Worm (Caenorhabditis elegans) whole organism, L1 larva: ENCODE measurements around the gene C17C3.6.

Experiments
- C04F5.9 ChIP-seq: sonication (generic microtip); optimal IDR thresholded peaks from 2 replicates; lab custom pipeline; 2016; ENCODE audit warnings: missing genetic modification characterization, missing compliant biosample characterization
- C16A3.4 ChIP-seq: fragments of 150-350 bp; optimal IDR thresholded peaks from 2 replicates; lab custom pipeline; 2014; ENCODE audit warnings: missing biosample characterization, missing genetic modification characterization
- Y116A8C.19 ChIP-seq: sonication (generic microtip); optimal IDR thresholded peaks from 2 replicates; lab custom pipeline; 2016; ENCODE audit warnings: missing compliant biosample characterization, missing genetic modification characterization, borderline replicate concordance
- aha-1 ChIP-seq: fragments of 150-350 bp; optimal IDR thresholded peaks from 2 replicates; lab custom pipeline; 2014; ENCODE audit warnings: missing biosample characterization, missing genetic modification characterization
- ama-1 ChIP-seq: fragments of 150-350 bp; optimal IDR thresholded peaks from 2 replicates; lab custom pipeline; 2014
- blmp-1 ChIP-seq: fragments of 150-350 bp; optimal IDR thresholded peaks from 2 replicates; lab custom pipeline; 2014; ENCODE audit warnings: missing biosample characterization, missing genetic modification characterization
- ceh-8 ChIP-seq: fragments of 200-800 bp; sonication (Bioruptor generic); optimal IDR thresholded peaks from 2 replicates; lab custom pipeline; 2018; ENCODE audit warnings: mild to moderate bottlenecking, missing genetic modification characterization, moderate library complexity, missing compliant biosample characterization
- ceh-82 ChIP-seq, 3 experiments: fragments of 150-350 bp in 1 of 3; sonication (generic microtip) in 2 of 3; optimal IDR thresholded peaks; 2 replicates each; lab custom pipeline; 2014 to 2017; ENCODE audit warnings: missing biosample characterization in 3 of 3, missing genetic modification characterization in 3 of 3
- ceh-90 ChIP-seq: sonication (generic microtip); optimal IDR thresholded peaks from 2 replicates; lab custom pipeline; 2016; ENCODE audit warnings: missing genetic modification characterization, missing compliant biosample characterization
- ces-1 ChIP-seq: fragments of 150-350 bp; optimal IDR thresholded peaks from 2 replicates; lab custom pipeline; 2014; ENCODE audit warnings: missing biosample characterization, missing genetic modification reagents, missing genetic modification characterization
- dsc-1 ChIP-seq: sonication (generic microtip); optimal IDR thresholded peaks from 2 replicates; lab custom pipeline; 2016; ENCODE audit warnings: mild to moderate bottlenecking, missing genetic modification characterization, missing compliant biosample characterization
- efl-1 ChIP-seq, 4 experiments: fragments of 150-350 bp; optimal IDR thresholded peaks in 3 of 4; peaks in 1 of 4; 1 replicate in 1 of 4; 2 replicates in 3 of 4; lab custom pipeline; 2014; ENCODE audit warnings: missing biosample characterization in 2 of 4, missing genetic modification characterization in 2 of 4, missing genetic modification reagents in 2 of 4
- efl-3 ChIP-seq: fragments of 200-800 bp; sonication (Bioruptor generic); optimal IDR thresholded peaks from 2 replicates; lab custom pipeline; 2018; ENCODE audit warnings: mild to moderate bottlenecking, missing genetic modification characterization, missing compliant biosample characterization
- elt-2 ChIP-seq: sonication (generic microtip); optimal IDR thresholded peaks from 2 replicates; lab custom pipeline; 2016; ENCODE audit warnings: missing genetic modification characterization, mild to moderate bottlenecking, inconsistent platforms, missing compliant biosample characterization, missing genetic modification reagents
- ets-5 ChIP-seq: fragments of 200-800 bp; sonication (Bioruptor generic); IDR thresholded peaks from 2 replicates; pipeline ENCODE4 v1.3.6; 2022; ENCODE audit warnings: missing genetic modification characterization, missing compliant biosample characterization
- fkh-8 ChIP-seq: sonication (generic microtip); optimal IDR thresholded peaks from 2 replicates; lab custom pipeline; 2016; ENCODE audit warnings: mild to moderate bottlenecking, missing genetic modification characterization, missing compliant biosample characterization
- hlh-4 ChIP-seq: sonication (generic microtip); optimal IDR thresholded peaks from 2 replicates; lab custom pipeline; 2016; ENCODE audit warnings: mild to moderate bottlenecking, missing genetic modification characterization, missing compliant biosample characterization
- hpl-2 ChIP-seq: fragments of 150-350 bp; optimal IDR thresholded peaks from 2 replicates; lab custom pipeline; 2014; ENCODE audit warnings: missing biosample characterization, missing genetic modification reagents, missing genetic modification characterization
- lin-14 ChIP-seq: fragments of 200-800 bp; sonication (Bioruptor generic); optimal IDR thresholded peaks from 2 replicates; lab custom pipeline; 2018; ENCODE audit warnings: mild to moderate bottlenecking, missing genetic modification characterization, moderate library complexity, missing compliant biosample characterization
- lin-35 ChIP-seq, 2 experiments: fragments of 150-350 bp; optimal IDR thresholded peaks; 2 replicates each; lab custom pipeline; 2014; ENCODE audit warnings: missing biosample characterization in 2 of 2, missing genetic modification characterization in 2 of 2, missing genetic modification reagents in 2 of 2
- lin-39 ChIP-seq: fragments of 150-350 bp; optimal IDR thresholded peaks from 2 replicates; lab custom pipeline; 2014; ENCODE audit warnings: missing biosample characterization, missing genetic modification reagents, missing genetic modification characterization
- nhr-20 ChIP-seq: sonication (generic microtip); optimal IDR thresholded peaks from 2 replicates; lab custom pipeline; 2016; ENCODE audit warnings: mild to moderate bottlenecking, missing genetic modification characterization, missing compliant biosample characterization
- nhr-237 ChIP-seq: fragments of 150-350 bp; optimal IDR thresholded peaks from 2 replicates; lab custom pipeline; 2014; ENCODE audit warnings: missing biosample characterization, missing genetic modification characterization
- nhr-71 ChIP-seq: sonication (generic microtip); optimal IDR thresholded peaks from 2 replicates; lab custom pipeline; 2016; ENCODE audit warnings: mild to moderate bottlenecking, missing genetic modification characterization, moderate library complexity, missing compliant biosample characterization
- nhr-76 ChIP-seq: sonication (generic microtip); optimal IDR thresholded peaks from 2 replicates; lab custom pipeline; 2017; ENCODE audit warnings: missing biosample characterization, missing genetic modification characterization
- nhr-77 ChIP-seq: fragments of 150-350 bp; optimal IDR thresholded peaks from 2 replicates; lab custom pipeline; 2014; ENCODE audit warnings: missing biosample characterization, missing genetic modification characterization
- nhr-84 ChIP-seq: sonication (generic microtip); optimal IDR thresholded peaks from 2 replicates; lab custom pipeline; 2017; ENCODE audit warnings: missing biosample characterization, missing genetic modification characterization
- nhr-90 ChIP-seq: sonication (generic microtip); optimal IDR thresholded peaks from 2 replicates; lab custom pipeline; 2016; ENCODE audit warnings: mild to moderate bottlenecking, missing genetic modification characterization, missing compliant biosample characterization; ENCODE audit not compliant: poor library complexity
- pag-3 ChIP-seq: sonication (generic microtip); optimal IDR thresholded peaks from 2 replicates; lab custom pipeline; 2017; ENCODE audit warnings: missing genetic modification characterization, mild to moderate bottlenecking, missing compliant biosample characterization, antibody characterized with exemption, borderline replicate concordance; ENCODE audit not compliant: insufficient read depth
- pqm-1 ChIP-seq: sonication (generic microtip); optimal IDR thresholded peaks from 3 replicates; lab custom pipeline; 2017; ENCODE audit warnings: missing biosample characterization, missing genetic modification characterization
- rnt-1 ChIP-seq: sonication (generic microtip); optimal IDR thresholded peaks from 2 replicates; lab custom pipeline; 2016; ENCODE audit warnings: mild to moderate bottlenecking, missing genetic modification characterization, moderate library complexity, missing compliant biosample characterization
- snpc-4 ChIP-seq: fragments of 150-350 bp; optimal IDR thresholded peaks from 2 replicates; lab custom pipeline; 2014; ENCODE audit warnings: missing biosample characterization, missing genetic modification characterization
- snu-23 ChIP-seq: sonication (generic microtip); optimal IDR thresholded peaks from 2 replicates; lab custom pipeline; 2016; ENCODE audit warnings: missing genetic modification characterization, missing compliant biosample characterization
- sptf-1 ChIP-seq: fragments of 150-350 bp; optimal IDR thresholded peaks from 2 replicates; lab custom pipeline; 2014; ENCODE audit warnings: missing biosample characterization, missing genetic modification characterization
- unc-98 ChIP-seq: fragments of 200-800 bp; sonication (Bioruptor generic); IDR thresholded peaks from 2 replicates; pipeline ENCODE4 v1.3.6; 2022; ENCODE audit warnings: missing genetic modification characterization, missing compliant biosample characterization
- vab-15 ChIP-seq: sonication (generic microtip); optimal IDR thresholded peaks from 2 replicates; lab custom pipeline; 2017; ENCODE audit warnings: missing genotype, mild to moderate bottlenecking, missing genetic modification characterization, missing compliant biosample characterization

C17C3.6 gene

ce11 chrII:5544764-5545163 lies 5.1 kb upstream of the C17C3.6 start, which contains the start of gene ins-13:
TSS of gene ins-13 (minus strand) at chrII:5544864.
- no peak for TF ChIP-seq ceh-8 (GFP tag; lab: Kevin White, UChicago)
- no peak for TF ChIP-seq ces-1 (GFP tag; lab: Kevin White, UChicago)
- TF ChIP-seq aha-1 (tag; lab: Kevin White, UChicago): no peak
- no peak for TF ChIP-seq C04F5.9
- TF ChIP-seq, all 84 proteins: peak for 0

ce11 chrII:5547442-5547894 lies 2.4 kb upstream of the C17C3.6 start, which contains the start of gene acdh-2:
TSS of gene acdh-2 (minus strand) at chrII:5547492.
- peak; percentile 22 for TF ChIP-seq snu-23 (GFP tag; lab: Kevin White, UChicago)
- TF ChIP-seq nhr-71 (tag; lab: Kevin White, UChicago): peak; percentile 51
- TF ChIP-seq ceh-90 (tag; lab: Kevin White, UChicago): no peak
- TF ChIP-seq elt-2 (tag; lab: Kevin White, UChicago): no peak

ce11 chrII:5551517-5551916 lies 1.7 kb downstream of the C17C3.6 start, which contains the start of gene C17C3.5:
TSS of gene C17C3.5 (plus strand) at chrII:5551817.
- TF ChIP-seq ceh-90 (tag; lab: Kevin White, UChicago) (no peak), ama-1 (no peak), snpc-4 (tag; lab: Kevin White, UChicago) (no peak), Y116A8C.19 (no peak), fkh-8 (tag; lab: Kevin White, UChicago) (no peak), nhr-76 (tag; lab: Kevin White, UChicago) (no peak), nhr-20 (no peak), lin-14 (GFP tag; lab: Kevin White, UChicago) (no peak), nhr-71 (tag; lab: Kevin White, UChicago) (no peak), hpl-2 (no peak), elt-2 (tag; lab: Kevin White, UChicago) (no peak), ces-1 (GFP tag; lab: Kevin White, UChicago) (no peak)

DNA sequence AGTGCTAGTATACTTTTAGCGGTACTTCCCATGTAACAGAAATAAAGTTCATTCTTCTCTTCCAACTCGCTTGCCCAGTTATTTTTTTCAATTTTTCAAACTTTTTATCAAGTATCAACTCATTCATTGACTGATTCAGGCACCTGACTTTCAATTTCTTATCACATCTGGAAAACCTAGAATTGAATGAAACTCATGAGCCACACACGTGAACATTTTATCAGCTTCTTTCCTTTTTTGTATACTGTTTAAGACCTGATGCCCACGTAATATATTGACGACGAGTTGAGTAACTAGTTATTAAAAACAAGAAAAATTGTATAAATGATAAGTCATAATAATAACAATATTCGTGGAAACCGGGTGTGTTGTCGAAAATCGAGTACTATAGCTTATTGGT lies 3.7 kb downstream of the C17C3.6 start:
- TF ChIP-seq nhr-20 (peak; percentile 4), sptf-1 (no peak), nhr-90 (peak; percentile 10), nhr-71 (tag; lab: Kevin White, UChicago) (peak; percentile 18), pqm-1 (tag; lab: Kevin White, UChicago) (peak; percentile 31), vab-15 (tag; lab: Kevin White, UChicago) (no peak), pag-3 (no peak), lin-35 (GFP tag; optimal IDR thresholded peaks at IDR 0.05; lab: Kevin White, UChicago) (peak in 1 of 2 experiments; percentile 30), elt-2 (tag; lab: Kevin White, UChicago) (peak; percentile 98)

DNA sequence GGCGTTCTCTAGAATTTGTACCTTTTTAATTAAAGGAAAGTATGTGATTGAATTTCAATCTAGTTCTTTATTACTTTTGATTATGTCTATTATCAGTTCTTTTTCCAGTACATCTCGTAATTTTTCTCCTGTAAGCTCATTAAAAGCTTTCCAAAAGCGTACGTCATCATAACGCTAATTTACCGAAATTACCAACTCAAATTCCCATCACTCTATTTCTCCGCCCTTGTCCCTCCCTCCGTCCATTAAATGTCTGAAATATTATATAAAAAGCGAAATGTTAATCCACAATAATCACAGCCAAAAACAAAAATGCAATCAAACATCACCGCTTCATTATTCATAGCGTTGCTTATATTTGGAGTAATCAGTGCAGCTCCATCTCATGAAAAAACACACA lies 4.5 kb downstream of the C17C3.6 start, which contains the start of gene ins-12:
ins-12 (plus strand) TSS at position 301 of the 400 bp plus-strand sequence.
- no peak for TF ChIP-seq unc-98 (GFP tag; lab: Robert Waterston, UW)
- TF ChIP-seq dsc-1 (tag; lab: Kevin White, UChicago): no peak
- no peak for TF ChIP-seq nhr-237 (tag; lab: Kevin White, UChicago)
- no peak for TF ChIP-seq blmp-1 (tag; lab: Kevin White, UChicago)
- no peak for TF ChIP-seq lin-39 (tag; lab: Kevin White, UChicago)
- TF ChIP-seq nhr-84 (tag; lab: Kevin White, UChicago): no peak
- no peak for TF ChIP-seq ets-5 (GFP tag; lab: Robert Waterston, UW)
- TF ChIP-seq C16A3.4 (tag; lab: Kevin White, UChicago): no peak
- no peak for TF ChIP-seq lin-35 (GFP tag; optimal IDR thresholded peaks at IDR 0.05; lab: Kevin White, UChicago)
- TF ChIP-seq rnt-1: no peak
- TF ChIP-seq, all 84 proteins: peak for 0

ce11 chrII:5554788-5555187 lies 4.9 kb downstream of the C17C3.6 start:
- TF ChIP-seq nhr-77 (tag; lab: Kevin White, UChicago): no peak
- no peak for TF ChIP-seq ceh-82 (tag; optimal IDR thresholded peaks at IDR 0.05; lab: Kevin White, UChicago)
- no peak for TF ChIP-seq lin-35 (GFP tag; optimal IDR thresholded peaks at IDR 0.05; lab: Kevin White, UChicago)
- no peak for TF ChIP-seq efl-3 (GFP tag; lab: Kevin White, UChicago)
- no peak for TF ChIP-seq efl-1 (optimal IDR thresholded peaks at IDR 0.05; lab: Kevin White, UChicago)
- no peak for TF ChIP-seq efl-1 (GFP tag; optimal IDR thresholded peaks at IDR 0.05 in 1 of 2; lab: Kevin White, UChicago)
- no peak for TF ChIP-seq hlh-4
- no peak for TF ChIP-seq pqm-1 (tag; lab: Kevin White, UChicago)
